Worm (Caenorhabditis elegans) whole organism, L3 larva: Measurements from ENCODE around the gene C23H3.9.

Source experiments
- R02D3.7 ChIP-seq: fragments of 150-350 bp; optimal IDR thresholded peaks from 2 replicates; lab custom pipeline; 2014; ENCODE audit warnings: missing biosample characterization, missing genetic modification characterization
- ama-1 ChIP-seq: fragments of 150-350 bp; optimal IDR thresholded peaks from 2 replicates; lab custom pipeline; 2018
- ceh-28 ChIP-seq: fragments of 150-350 bp; optimal IDR thresholded peaks from 2 replicates; lab custom pipeline; 2014; ENCODE audit warnings: missing biosample characterization, missing genetic modification reagents, missing genetic modification characterization
- ceh-82 ChIP-seq: fragments of 150-350 bp; optimal IDR thresholded peaks from 2 replicates; lab custom pipeline; 2014; ENCODE audit warnings: missing biosample characterization, missing genetic modification characterization
- daf-12 ChIP-seq: fragments of 150-350 bp; optimal IDR thresholded peaks from 2 replicates; lab custom pipeline; 2014; ENCODE audit warnings: missing biosample characterization, missing genetic modification reagents, missing genetic modification characterization
- egl-27 ChIP-seq: sonication (generic microtip); optimal IDR thresholded peaks from 4 replicates; lab custom pipeline; 2017; ENCODE audit warnings: missing biosample characterization, missing genetic modification reagents, missing genetic modification characterization
- egl-5 ChIP-seq: fragments of 150-350 bp; optimal IDR thresholded peaks from 2 replicates; lab custom pipeline; 2017; ENCODE audit warnings: missing biosample characterization, missing genetic modification reagents, missing genetic modification characterization, inconsistent platforms
- elt-1 ChIP-seq: fragments of 150-350 bp; optimal IDR thresholded peaks from 2 replicates; lab custom pipeline; 2014; ENCODE audit warnings: missing biosample characterization, missing genetic modification characterization
- elt-3 ChIP-seq, 3 experiments: fragments of 150-350 bp in 1 of 3; sonication (generic microtip) in 2 of 3; optimal IDR thresholded peaks; 2 replicates in 2 of 3; 4 replicates in 1 of 3; lab custom pipeline; 2014 to 2017; ENCODE audit warnings: missing biosample characterization in 3 of 3, missing genetic modification characterization in 3 of 3
- fkh-10 ChIP-seq: sonication (generic microtip); optimal IDR thresholded peaks from 2 replicates; lab custom pipeline; 2017; ENCODE audit warnings: missing biosample characterization, missing genetic modification reagents, missing genetic modification characterization
- fos-1 ChIP-seq: fragments of 150-350 bp; optimal IDR thresholded peaks from 2 replicates; lab custom pipeline; 2014; ENCODE audit warnings: missing biosample characterization, missing genetic modification characterization
- hmg-11 ChIP-seq: sonication (generic microtip); optimal IDR thresholded peaks from 2 replicates; lab custom pipeline; 2016; ENCODE audit warnings: missing genetic modification characterization, missing compliant biosample characterization
- lin-15B ChIP-seq: fragments of 150-350 bp; optimal IDR thresholded peaks from 2 replicates; lab custom pipeline; 2014; ENCODE audit warnings: missing biosample characterization, missing genetic modification characterization
- lin-39 ChIP-seq: fragments of 150-350 bp; optimal IDR thresholded peaks from 2 replicates; lab custom pipeline; 2018; ENCODE audit warnings: missing biosample characterization, missing genetic modification reagents, missing genetic modification characterization
- mdl-1 ChIP-seq: fragments of 150-350 bp; optimal IDR thresholded peaks from 2 replicates; lab custom pipeline; 2014; ENCODE audit warnings: missing biosample characterization, missing genetic modification characterization
- mml-1 ChIP-seq: fragments of 150-350 bp; sonication (generic microtip); optimal IDR thresholded peaks from 3 replicates; lab custom pipeline; 2014; ENCODE audit warnings: missing biosample characterization, missing genetic modification characterization
- nfya-1 ChIP-seq: sonication (generic microtip); optimal IDR thresholded peaks from 2 replicates; lab custom pipeline; 2017; ENCODE audit warnings: missing genetic modification characterization, mild to moderate bottlenecking, missing compliant biosample characterization, antibody characterized with exemption, moderate library complexity; ENCODE audit not compliant: insufficient read depth
- nhr-11 ChIP-seq: fragments of 150-350 bp; optimal IDR thresholded peaks from 2 replicates; lab custom pipeline; 2014; ENCODE audit warnings: missing biosample characterization, missing genetic modification characterization
- nhr-12 ChIP-seq: fragments of 150-350 bp; optimal IDR thresholded peaks from 2 replicates; lab custom pipeline; 2014; ENCODE audit warnings: missing biosample characterization, missing genetic modification characterization
- nhr-23 ChIP-seq: fragments of 150-350 bp; optimal IDR thresholded peaks from 2 replicates; lab custom pipeline; 2014; ENCODE audit warnings: missing biosample characterization, missing genetic modification reagents, missing genetic modification characterization
- nhr-237 ChIP-seq: fragments of 150-350 bp; optimal IDR thresholded peaks from 2 replicates; lab custom pipeline; 2014; ENCODE audit warnings: missing biosample characterization, missing genetic modification characterization
- nhr-25 ChIP-seq: sonication (generic microtip); optimal IDR thresholded peaks from 2 replicates; lab custom pipeline; 2017; ENCODE audit warnings: missing biosample characterization, missing genetic modification characterization
- nhr-28 ChIP-seq: fragments of 150-350 bp; optimal IDR thresholded peaks from 2 replicates; lab custom pipeline; 2014; ENCODE audit warnings: missing biosample characterization, missing genetic modification characterization
- nhr-43 ChIP-seq: sonication (generic microtip); optimal IDR thresholded peaks from 2 replicates; lab custom pipeline; 2016; ENCODE audit warnings: mild to moderate bottlenecking, missing genetic modification characterization, missing compliant biosample characterization; ENCODE audit not compliant: poor library complexity, severe bottlenecking
- nhr-67 ChIP-seq: fragments of 150-350 bp; optimal IDR thresholded peaks from 2 replicates; lab custom pipeline; 2014; ENCODE audit warnings: missing biosample characterization, missing genetic modification characterization
- nhr-76 ChIP-seq: fragments of 150-350 bp; sonication (generic microtip); optimal IDR thresholded peaks from 5 replicates; lab custom pipeline; 2014; ENCODE audit warnings: missing biosample characterization, missing genetic modification characterization
- pha-4 ChIP-seq: fragments of 150-350 bp; optimal IDR thresholded peaks from 2 replicates; lab custom pipeline; 2014; ENCODE audit warnings: missing biosample characterization, missing genetic modification reagents, missing genetic modification characterization
- pqm-1 ChIP-seq: fragments of 150-350 bp; optimal IDR thresholded peaks from 2 replicates; lab custom pipeline; 2017; ENCODE audit warnings: missing biosample characterization, missing genetic modification characterization, inconsistent platforms
- skn-1 ChIP-seq: fragments of 150-350 bp; optimal IDR thresholded peaks from 2 replicates; lab custom pipeline; 2014; ENCODE audit warnings: missing biosample characterization, missing genetic modification characterization
- snpc-4 ChIP-seq: fragments of 150-350 bp; optimal IDR thresholded peaks from 2 replicates; lab custom pipeline; 2014; ENCODE audit warnings: missing biosample characterization, missing genetic modification characterization
- tbx-2 ChIP-seq: sonication (generic microtip); optimal IDR thresholded peaks from 2 replicates; lab custom pipeline; 2016; ENCODE audit warnings: mild to moderate bottlenecking, missing genetic modification characterization, missing compliant biosample characterization
- unc-62 ChIP-seq: fragments of 150-350 bp; sonication (generic microtip); optimal IDR thresholded peaks from 4 replicates; lab custom pipeline; 2014; ENCODE audit warnings: missing biosample characterization, missing genetic modification reagents, missing genetic modification characterization
- zag-1 ChIP-seq: fragments of 150-350 bp; optimal IDR thresholded peaks from 2 replicates; lab custom pipeline; 2014; ENCODE audit warnings: missing biosample characterization, missing genetic modification characterization
- ztf-11 ChIP-seq: fragments of 150-350 bp; optimal IDR thresholded peaks from 2 replicates; lab custom pipeline; 2014; ENCODE audit warnings: missing biosample characterization, missing genetic modification characterization
- ztf-4 ChIP-seq: fragments of 150-350 bp; optimal IDR thresholded peaks from 2 replicates; lab custom pipeline; 2014; ENCODE audit warnings: missing biosample characterization, missing genetic modification characterization

C23H3.9 gene

ce11 chrII:46116-46515, 33.0 kb downstream of the C23H3.9 start, which contains the start of gene rpt-4:
Gene rpt-4, minus strand, starts transcription at chrII:46216.
- TF ChIP-seq nhr-12 (no peak), mdl-1 (tag; lab: Kevin White, UChicago) (no peak), elt-1 (no peak), egl-27 (tag; lab: Kevin White, UChicago) (no peak), ama-1 (no peak), skn-1 (tag; lab: Kevin White, UChicago) (no peak), tbx-2 (tag; lab: Kevin White, UChicago) (no peak), nhr-43 (tag; lab: Kevin White, UChicago) (no peak), fkh-10 (no peak), daf-12 (tag; lab: Kevin White, UChicago) (no peak), lin-15B (tag; lab: Kevin White, UChicago) (no peak)

ce11 chrII:44740-45139, 34.3 kb downstream of the C23H3.9 start, which contains the start of gene rpoa-49:
Gene rpoa-49, plus strand, starts transcription at chrII:45040.
- TF ChIP-seq nhr-76 (tag; lab: Kevin White, UChicago), result no peak
- TF ChIP-seq mml-1, result no peak
- no peak for TF ChIP-seq lin-15B (tag; lab: Kevin White, UChicago)
- no peak for TF ChIP-seq ceh-28 (tag; lab: Kevin White, UChicago)
- no peak for TF ChIP-seq elt-3 (tag; optimal IDR thresholded peaks at IDR 0.05; lab: Kevin White, UChicago)
- TF ChIP-seq egl-5 (tag; lab: Kevin White, UChicago), result no peak
- TF ChIP-seq fos-1 (tag; lab: Kevin White, UChicago), result no peak
- no peak for TF ChIP-seq egl-27 (tag; lab: Kevin White, UChicago)
- TF ChIP-seq ama-1, result no peak
- no peak for TF ChIP-seq lin-39
- TF ChIP-seq zag-1 (tag; lab: Kevin White, UChicago), result no peak
- no peak for TF ChIP-seq unc-62 (GFP tag; lab: Kevin White, UChicago)
- no peak for TF ChIP-seq mdl-1 (tag; lab: Kevin White, UChicago)
- no peak for TF ChIP-seq nhr-25 (tag; lab: Kevin White, UChicago)
- TF ChIP-seq ztf-4 (tag; lab: Kevin White, UChicago), result no peak
- no peak for TF ChIP-seq ztf-11

- TF ChIP-seq nhr-11 (no peak), ztf-4 (tag; lab: Kevin White, UChicago) (no peak), hmg-11 (peak; percentile 79), snpc-4 (tag; lab: Kevin White, UChicago) (peak; percentile 27), egl-27 (tag; lab: Kevin White, UChicago) (no peak), nhr-67 (no peak), nfya-1 (tag; lab: Kevin White, UChicago) (peak; percentile 65), elt-3 (tag; optimal IDR thresholded peaks at IDR 0.05; lab: Kevin White, UChicago) (no peak), skn-1 (tag; lab: Kevin White, UChicago) (peak; percentile 99), pqm-1 (tag; lab: Kevin White, UChicago) (no peak), elt-1 (no peak), lin-15B (tag; lab: Kevin White, UChicago) (peak; percentile 90), pha-4 (tag; lab: Kevin White, UChicago) (peak; percentile 84), nhr-23 (tag; lab: Kevin White, UChicago) (peak; percentile 65), daf-12 (tag; lab: Kevin White, UChicago) (no peak), nhr-76 (tag; lab: Kevin White, UChicago) (no peak), nhr-25 (tag; lab: Kevin White, UChicago) (peak; percentile 42), lin-39 (peak; percentile 65), zag-1 (tag; lab: Kevin White, UChicago) (no peak), egl-5 (tag; lab: Kevin White, UChicago) (peak; percentile 72), R02D3.7 (tag; lab: Kevin White, UChicago) (no peak)
Observed at ce11 chrII:43640-44039, 35.4 kb downstream of the C23H3.9 start, which contains the start of gene nfyc-1. Gene nfyc-1, plus strand, starts transcription at chrII:43907.

ce11 chrII:41914-42313, 37.2 kb downstream of the C23H3.9 start, which contains the start of gene F23F1.10:
Gene F23F1.10, minus strand, starts transcription at chrII:41982.
- TF ChIP-seq nfya-1 (tag; lab: Kevin White, UChicago) (no peak), nhr-28 (no peak), mml-1 (no peak), zag-1 (tag; lab: Kevin White, UChicago) (no peak), egl-5 (tag; lab: Kevin White, UChicago) (no peak), daf-12 (tag; lab: Kevin White, UChicago) (no peak), ceh-82 (tag; lab: Kevin White, UChicago) (no peak), nhr-43 (tag; lab: Kevin White, UChicago) (no peak), nhr-237 (tag; lab: Kevin White, UChicago) (no peak), unc-62 (GFP tag; lab: Kevin White, UChicago) (no peak), lin-15B (tag; lab: Kevin White, UChicago) (no peak)
